Fruit fly (Drosophila melanogaster): ENCODE data around the gene brwl.

brwl gene

dm6 chr2L:9564527-9564926, 4.2 kb upstream of the brwl start (continued):
- TF ChIP-seq CG1024 (GFP tag; IDR thresholded peaks at IDR 0.05) (no peak), ems (GFP tag; optimal IDR thresholded peaks at IDR 0.05) (no peak), sens (GFP tag) (peak; percentile 72), yki (optimal IDR thresholded peaks at IDR 0.05) (no peak), Hey (tag; optimal IDR thresholded peaks at IDR 0.05) (no peak), CG10147 (GFP tag; optimal IDR thresholded peaks at IDR 0.05) (peak; percentile 31), CG33557 (GFP tag; optimal IDR thresholded peaks at IDR 0.05) (no peak), Nf-YB (GFP tag; optimal IDR thresholded peaks at IDR 0.05) (no peak), CG42726 (GFP tag; IDR thresholded peaks at IDR 0.05; ENCODE audit: partially characterized antibody) (no peak), CG10431 (GFP tag; optimal IDR thresholded peaks at IDR 0.05) (no peak), CG1832 (GFP tag; optimal IDR thresholded peaks at IDR 0.05) (no peak), CG2889 (GFP tag; IDR thresholded peaks at IDR 0.05) (no peak), CG18619 (GFP tag; optimal IDR thresholded peaks at IDR 0.05) (peak; percentile 32), tup (GFP tag; optimal IDR thresholded peaks at IDR 0.05) (no peak), CG11696 (GFP tag; IDR thresholded peaks at IDR 0.05) (no peak), CG31388 (GFP tag; optimal IDR thresholded peaks at IDR 0.05) (no peak), dmrt11E (tag; optimal IDR thresholded peaks at IDR 0.05) (no peak), Spps (tag; optimal IDR thresholded peaks at IDR 0.05) (no peak), CG7839 (tag; optimal IDR thresholded peaks at IDR 0.05) (peak; percentile 71), CG15601 (tag; optimal IDR thresholded peaks at IDR 0.05) (no peak), CG9932 (GFP tag; IDR thresholded peaks at IDR 0.05) (peak; percentile 52), CG10565 (GFP tag; optimal IDR thresholded peaks at IDR 0.05) (no peak), kay (GFP tag; optimal IDR thresholded peaks at IDR 0.05) (no peak), Max (GFP tag; optimal IDR thresholded peaks at IDR 0.05) (no peak), Fer2 (tag; optimal IDR thresholded peaks at IDR 0.05) (no peak), bab2 (GFP tag; optimal IDR thresholded peaks at IDR 0.05) (no peak), CG14860 (GFP tag; IDR thresholded peaks at IDR 0.05; ENCODE audit: partially characterized antibody) (no peak), CG6791 (GFP tag; IDR thresholded peaks at IDR 0.05; ENCODE audit: partially characterized antibody) (no peak), PHDP (tag; optimal IDR thresholded peaks at IDR 0.05) (peak; percentile 60), nmo (GFP tag; optimal IDR thresholded peaks at IDR 0.05) (peak; percentile 54), lmd (GFP tag; IDR thresholded peaks at IDR 0.05) (peak; percentile 59), NC2β (GFP tag; optimal IDR thresholded peaks at IDR 0.05) (no peak), CG14050 (GFP tag; IDR thresholded peaks at IDR 0.05) (no peak), Jarid2 (GFP tag; optimal IDR thresholded peaks at IDR 0.05) (no peak), disco-r (GFP tag; optimal IDR thresholded peaks at IDR 0.05) (no peak), CG34376 (GFP tag; optimal IDR thresholded peaks at IDR 0.05) (no peak)

dm6 chr2L:9565387-9565786, 3.3 kb upstream of the brwl start, which contains the start of gene CG46468:
Gene CG46468 (minus strand): TSS chr2L:9565438.
- TF ChIP-seq seq (GFP tag; IDR thresholded peaks at IDR 0.05) (no peak), hkb (optimal IDR thresholded peaks at IDR 0.05) (no peak), hkb (GFP tag; IDR thresholded peaks at IDR 0.05) (no peak), CG12071 (GFP tag; optimal IDR thresholded peaks at IDR 0.05) (no peak), org-1 (GFP tag; optimal IDR thresholded peaks at IDR 0.05) (no peak), CG31224 (GFP tag; IDR thresholded peaks at IDR 0.05) (no peak), en (GFP tag; optimal IDR thresholded peaks at IDR 0.05) (no peak), bsh (GFP tag; optimal IDR thresholded peaks at IDR 0.05) (no peak), Meics (GFP tag; optimal IDR thresholded peaks at IDR 0.05) (no peak), sr (GFP tag; IDR thresholded peaks at IDR 0.05) (peak; percentile 55; the same call in 2 of the 3 replicates), Ssrp (tag; optimal IDR thresholded peaks at IDR 0.05) (no peak), Med (GFP tag) (peak; percentile 38), Deaf1 (tag; optimal IDR thresholded peaks at IDR 0.05) (no peak), z (GFP tag; IDR thresholded peaks at IDR 0.05) (no peak), CG11456 (GFP tag; IDR thresholded peaks at IDR 0.05) (no peak), bab2 (GFP tag; optimal IDR thresholded peaks at IDR 0.05) (no peak), CG7372 (GFP tag; IDR thresholded peaks at IDR 0.05) (0 out of 2 replicates have a peak, but pooled peaks have one; percentile 9), B-H1 (GFP tag; IDR thresholded peaks at IDR 0.05) (no peak), Ets65A (GFP tag) (peak; percentile 10), CG4730 (GFP tag; IDR thresholded peaks at IDR 0.05) (0 out of 2 replicates have a peak, but pooled peaks have one; percentile 10)
